Fruit fly (Drosophila melanogaster) whole organism, embryonic: Measurements from ENCODE around the gene CG32432.

Source experiments
- CG10654 ChIP-seq: fragments of 200-800 bp; sonication (Bioruptor generic); optimal IDR thresholded peaks from 2 replicates; lab custom pipeline; 2016; ENCODE audit warnings: missing biosample characterization, missing genetic modification characterization
- CG11456 ChIP-seq: fragments of 200-800 bp; sonication (Bioruptor generic); IDR thresholded peaks from 3 replicates; pipeline ENCODE4 v1.3.6; 2022; ENCODE audit warnings: missing biosample characterization, missing genetic modification characterization
- CG11695 ChIP-seq: fragments of 200-800 bp; sonication (Bioruptor generic); IDR thresholded peaks from 3 replicates; pipeline ENCODE4 v1.3.6; 2022; ENCODE audit warnings: missing biosample characterization, missing genetic modification characterization
- CG12104 ChIP-seq: fragments of 200-800 bp; sonication (Bioruptor generic); optimal IDR thresholded peaks from 3 replicates; lab custom pipeline; 2016; ENCODE audit warnings: missing biosample characterization, missing genetic modification characterization
- CG12744 ChIP-seq: fragments of 200-800 bp; sonication (Bioruptor generic); optimal IDR thresholded peaks from 2 replicates; lab custom pipeline; 2016; ENCODE audit warnings: missing biosample characterization, missing genetic modification characterization
- CG13424 ChIP-seq: fragments of 200-800 bp; sonication (Bioruptor generic); optimal IDR thresholded peaks from 2 replicates; lab custom pipeline; 2019; ENCODE audit warnings: missing biosample characterization, mild to moderate bottlenecking, missing genetic modification characterization, moderate library complexity
- CG15479 ChIP-seq: fragments of 200-800 bp; sonication (Bioruptor generic); optimal IDR thresholded peaks from 3 replicates; lab custom pipeline; 2019; ENCODE audit warnings: missing biosample characterization, mild to moderate bottlenecking, missing genetic modification characterization, moderate library complexity
- CG1602 ChIP-seq: fragments of 200-800 bp; sonication (Bioruptor generic); optimal IDR thresholded peaks from 3 replicates; lab custom pipeline; 2016; ENCODE audit warnings: missing biosample characterization, missing genetic modification characterization
- CG1603 ChIP-seq: fragments of 200-800 bp; sonication (Bioruptor generic); optimal IDR thresholded peaks from 2 replicates; lab custom pipeline; 2019; ENCODE audit warnings: missing biosample characterization, mild to moderate bottlenecking, missing genetic modification characterization, moderate library complexity
- CG17186 ChIP-seq: fragments of 200-800 bp; sonication (Bioruptor generic); optimal IDR thresholded peaks from 3 replicates; lab custom pipeline; 2017; ENCODE audit warnings: missing biosample characterization, missing genetic modification reagents, missing genetic modification characterization
- CG17359 ChIP-seq: fragments of 200-800 bp; sonication (Bioruptor generic); optimal IDR thresholded peaks from 3 replicates; lab custom pipeline; 2018; ENCODE audit warnings: missing biosample characterization, mild to moderate bottlenecking, missing genetic modification characterization, moderate library complexity
- CG18011 ChIP-seq: fragments of 200-800 bp; sonication (Bioruptor generic); optimal IDR thresholded peaks from 2 replicates; lab custom pipeline; 2017; ENCODE audit warnings: missing biosample characterization, missing genetic modification characterization, mild to moderate bottlenecking, moderate library complexity, missing genotype
- CG30431 ChIP-seq: fragments of 200-800 bp; sonication (Bioruptor generic); optimal IDR thresholded peaks from 2 replicates; lab custom pipeline; 2017; ENCODE audit warnings: missing biosample characterization, missing genetic modification characterization
- CG33213 ChIP-seq: fragments of 200-800 bp; sonication (Bioruptor generic); optimal IDR thresholded peaks from 3 replicates; lab custom pipeline; 2016; ENCODE audit warnings: missing biosample characterization, missing genetic modification characterization
- CG4328 ChIP-seq: fragments of 200-800 bp; sonication (Bioruptor generic); optimal IDR thresholded peaks from 3 replicates; lab custom pipeline; 2017; ENCODE audit warnings: missing biosample characterization, missing genetic modification reagents, missing genetic modification characterization
- CG7839 ChIP-seq: fragments of 200-800 bp; sonication (Bioruptor generic); optimal IDR thresholded peaks from 3 replicates; lab custom pipeline; 2018; ENCODE audit warnings: missing biosample characterization, mild to moderate bottlenecking, missing genetic modification characterization, moderate library complexity
- CG7928 ChIP-seq: fragments of 200-800 bp; sonication (Bioruptor generic); optimal IDR thresholded peaks from 2 replicates; lab custom pipeline; 2017; ENCODE audit warnings: missing biosample characterization, mild to moderate bottlenecking, missing genetic modification characterization
- CG8089 ChIP-seq: fragments of 200-800 bp; sonication (Bioruptor generic); optimal IDR thresholded peaks from 3 replicates; lab custom pipeline; 2016; ENCODE audit warnings: missing biosample characterization, missing genetic modification characterization
- CG8944 ChIP-seq: fragments of 200-800 bp; sonication (Bioruptor generic); optimal IDR thresholded peaks from 3 replicates; lab custom pipeline; 2016; ENCODE audit warnings: missing biosample characterization, missing genetic modification characterization
- D ChIP-seq, 2 experiments: fragments of 200-800 bp in 1 of 2; fragments of >200 bp in 1 of 2; sonication (Bioruptor generic) in 1 of 2; optimal IDR thresholded peaks; 2 replicates in 1 of 2; 3 replicates in 1 of 2; lab custom pipeline; 2017; ENCODE audit warnings: mild to moderate bottlenecking in 1 of 2, missing biosample characterization in 1 of 2, missing genetic modification characterization in 1 of 2, missing genetic modification reagents in 1 of 2
- H15 ChIP-seq: fragments of 200-800 bp; sonication (Bioruptor generic); IDR thresholded peaks from 3 replicates; pipeline ENCODE4 v1.3.6; 2022; ENCODE audit warnings: missing biosample characterization, missing genetic modification characterization
- Hand ChIP-seq: fragments of 200-800 bp; sonication (Bioruptor generic); optimal IDR thresholded peaks from 2 replicates; lab custom pipeline; 2017; ENCODE audit warnings: mild to moderate bottlenecking, missing biosample characterization, missing genetic modification reagents, missing genetic modification characterization
- Hmx ChIP-seq: fragments of 200-800 bp; sonication (Bioruptor generic); optimal IDR thresholded peaks from 2 replicates; lab custom pipeline; 2016; ENCODE audit warnings: missing biosample characterization, missing genetic modification characterization
- Mad ChIP-seq: fragments of 200-800 bp; sonication (Bioruptor generic); optimal IDR thresholded peaks from 2 replicates; lab custom pipeline; 2016; ENCODE audit warnings: missing biosample characterization, missing genetic modification characterization
- Myb ChIP-seq: fragments of 200-800 bp; sonication (Bioruptor generic); optimal IDR thresholded peaks from 2 replicates; lab custom pipeline; 2016; ENCODE audit warnings: missing biosample characterization, missing genetic modification characterization
- NC2β ChIP-seq: fragments of 200-800 bp; sonication (Bioruptor generic); optimal IDR thresholded peaks from 2 replicates; lab custom pipeline; 2016; ENCODE audit warnings: missing biosample characterization, missing genetic modification characterization
- NK7.1 ChIP-seq: fragments of 200-800 bp; sonication (Bioruptor generic); optimal IDR thresholded peaks from 3 replicates; lab custom pipeline; 2016; ENCODE audit warnings: missing biosample characterization, missing genetic modification characterization
- Nf-YB ChIP-seq: fragments of 200-800 bp; sonication (Bioruptor generic); optimal IDR thresholded peaks from 3 replicates; lab custom pipeline; 2019; ENCODE audit warnings: missing biosample characterization, mild to moderate bottlenecking, missing genetic modification characterization, moderate library complexity
- Nf-YC ChIP-seq: fragments of 200-800 bp; optimal IDR thresholded peaks from 3 replicates; lab custom pipeline; 2019; ENCODE audit warnings: missing biosample characterization, mild to moderate bottlenecking, missing genetic modification characterization, moderate library complexity
- NfI ChIP-seq: fragments of 200-800 bp; sonication (Bioruptor generic); optimal IDR thresholded peaks from 3 replicates; lab custom pipeline; 2018; ENCODE audit warnings: missing biosample characterization, mild to moderate bottlenecking, missing genetic modification characterization, moderate library complexity
- Oli ChIP-seq: fragments of 200-800 bp; sonication (Bioruptor generic); optimal IDR thresholded peaks from 2 replicates; lab custom pipeline; 2018; ENCODE audit warnings: missing biosample characterization, mild to moderate bottlenecking, missing genetic modification characterization, moderate library complexity
- Poxn ChIP-seq: fragments of 200-800 bp; sonication (Bioruptor generic); IDR thresholded peaks from 2 replicates; pipeline ENCODE4 v1.3.6; 2022; ENCODE audit warnings: missing biosample characterization, missing genetic modification characterization
- ash1 ChIP-seq: fragments of 200-800 bp; sonication (Bioruptor generic); optimal IDR thresholded peaks from 2 replicates; lab custom pipeline; 2018; ENCODE audit warnings: missing biosample characterization, mild to moderate bottlenecking, missing genetic modification characterization
- bbx ChIP-seq: fragments of 200-800 bp; sonication (Bioruptor generic); IDR thresholded peaks from 2 replicates; pipeline ENCODE4 v1.3.6; 2022; ENCODE audit warnings: missing biosample characterization, missing genetic modification characterization; ENCODE audit not compliant: partially characterized antibody
- bcd ChIP-seq: fragments of 200-800 bp; sonication (Bioruptor generic); optimal IDR thresholded peaks from 2 replicates; lab custom pipeline; 2017; ENCODE audit warnings: missing biosample characterization, mild to moderate bottlenecking, missing genetic modification characterization
- bowl ChIP-seq: fragments of 200-800 bp; sonication (Bioruptor generic); IDR thresholded peaks from 2 replicates; pipeline ENCODE4 v1.3.6; 2022; ENCODE audit warnings: missing biosample characterization, missing genetic modification characterization
- ci ChIP-seq: fragments of 200-800 bp; sonication (Bioruptor generic); IDR thresholded peaks from 3 replicates; pipeline ENCODE4 v1.3.6; 2022; ENCODE audit warnings: missing biosample characterization, missing genetic modification characterization
- dmrt11E ChIP-seq: fragments of 200-800 bp; sonication (Bioruptor generic); optimal IDR thresholded peaks from 3 replicates; lab custom pipeline; 2018; ENCODE audit warnings: missing biosample characterization, mild to moderate bottlenecking, missing genetic modification characterization, moderate library complexity
- eve ChIP-seq, 2 experiments: fragments of >200 bp; optimal IDR thresholded peaks; 2 replicates each; lab custom pipeline; 2017; ENCODE audit warnings: missing biosample characterization in 2 of 2, missing genetic modification characterization in 2 of 2
- fru ChIP-seq: fragments of >200 bp; optimal IDR thresholded peaks from 2 replicates; lab custom pipeline; 2017
- gem ChIP-seq: fragments of 200-800 bp; sonication (Bioruptor generic); optimal IDR thresholded peaks from 2 replicates; lab custom pipeline; 2019; ENCODE audit warnings: missing biosample characterization, mild to moderate bottlenecking, missing genetic modification characterization, moderate library complexity
- kni ChIP-seq: fragments of 200-800 bp; sonication (Bioruptor generic); optimal IDR thresholded peaks from 3 replicates; lab custom pipeline; 2017; ENCODE audit warnings: mild to moderate bottlenecking, missing biosample characterization, missing genetic modification reagents, missing genetic modification characterization
- peb ChIP-seq: fragments of 200-800 bp; sonication (Bioruptor generic); IDR thresholded peaks from 2 replicates; pipeline ENCODE4 v1.3.6; 2022; ENCODE audit warnings: missing biosample characterization, missing genetic modification characterization
- pnt ChIP-seq: fragments of 200-800 bp; sonication (Bioruptor generic); optimal IDR thresholded peaks from 3 replicates; lab custom pipeline; 2016; ENCODE audit warnings: missing biosample characterization, missing genetic modification characterization
- prd ChIP-seq, 3 experiments: fragments of >200 bp in 2 of 3; fragments of 200-800 bp in 1 of 3; sonication (Bioruptor generic) in 1 of 3; optimal IDR thresholded peaks in 2 of 3; IDR thresholded peaks in 1 of 3; 2 replicates in 2 of 3; 3 replicates in 1 of 3; pipeline versions ENCODE4 v1.3.6 to Lab custom; 2017 to 2022; ENCODE audit warnings: missing biosample characterization in 1 of 3, missing genetic modification characterization in 1 of 3
- slou ChIP-seq: fragments of 200-800 bp; sonication (Bioruptor generic); optimal IDR thresholded peaks from 3 replicates; lab custom pipeline; 2016; ENCODE audit warnings: missing biosample characterization, missing genetic modification characterization
- sna ChIP-seq: fragments of 200-800 bp; sonication (Bioruptor generic); IDR thresholded peaks from 2 replicates; pipeline ENCODE4 v1.3.6; 2022; ENCODE audit warnings: missing biosample characterization, missing genetic modification characterization; ENCODE audit not compliant: partially characterized antibody
- stc ChIP-seq: fragments of 200-800 bp; sonication (Bioruptor generic); IDR thresholded peaks from 2 replicates; pipeline ENCODE4 v1.3.6; 2022; ENCODE audit warnings: missing biosample characterization, missing genetic modification characterization
- tap ChIP-seq: fragments of 200-800 bp; optimal IDR thresholded peaks from 3 replicates; lab custom pipeline; 2019; ENCODE audit warnings: missing biosample characterization, mild to moderate bottlenecking, missing genetic modification characterization, moderate library complexity
- zf30C ChIP-seq: fragments of 200-800 bp; sonication (Bioruptor generic); optimal IDR thresholded peaks from 3 replicates; lab custom pipeline; 2018; ENCODE audit warnings: missing biosample characterization, mild to moderate bottlenecking, missing genetic modification characterization

CG32432 gene

DNA sequence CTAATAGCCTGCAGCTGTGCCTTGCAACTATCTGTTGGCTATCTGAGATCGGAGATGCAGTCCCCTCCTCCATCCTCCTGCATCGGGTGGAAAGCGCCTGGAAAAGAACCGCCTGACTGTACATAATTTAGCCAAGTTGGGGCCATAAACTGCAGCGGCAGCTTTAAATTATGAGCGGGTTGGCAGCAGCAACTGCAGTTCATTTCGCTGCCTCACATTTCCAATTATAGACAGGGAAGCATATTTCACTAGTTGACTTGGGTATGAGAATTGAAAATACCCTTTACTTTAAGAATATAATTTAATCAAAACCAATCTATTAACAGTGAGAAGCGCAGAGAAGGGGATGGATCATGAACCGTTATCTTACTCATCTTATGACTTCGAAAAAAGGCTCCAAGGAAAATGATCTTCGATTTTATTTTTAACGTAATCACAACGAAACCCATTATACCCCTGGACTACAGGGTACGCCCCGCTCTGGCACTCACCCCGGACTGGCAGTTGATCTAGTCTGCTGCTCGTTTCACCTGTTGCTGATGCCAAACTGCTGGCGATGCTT is 38.1 kb upstream of the CG32432 start (continued):
- TF ChIP-seq NfI (GFP tag; lab: Kevin White, UChicago) = no peak
- no peak for TF ChIP-seq CG8944 (GFP tag; lab: Kevin White, UChicago)
- TF ChIP-seq tap = peak; percentile 39
- peak; percentile 1 for TF ChIP-seq CG10654 (GFP tag; lab: Kevin White, UChicago)
- no peak for TF ChIP-seq CG11456 (GFP tag; lab: Robert Waterston, UW)
- peak; percentile 63 for TF ChIP-seq CG17359 (tag; lab: Kevin White, UChicago)
- no peak for TF ChIP-seq CG8089 (GFP tag; lab: Kevin White, UChicago)
- TF ChIP-seq bcd (GFP tag; lab: Kevin White, UChicago) = peak; percentile 11
- TF ChIP-seq CG7839 (tag; lab: Kevin White, UChicago) = peak; percentile 54
- no peak for TF ChIP-seq H15
- no peak for TF ChIP-seq D (optimal IDR thresholded peaks at IDR 0.05; lab: Kevin White, UChicago)
- peak; percentile 56 for TF ChIP-seq D (GFP tag; optimal IDR thresholded peaks at IDR 0.05; lab: Kevin White, UChicago)
- TF ChIP-seq sna (GFP tag; lab: Robert Waterston, UW) = no peak
- peak; percentile 82 for TF ChIP-seq dmrt11E (tag; lab: Kevin White, UChicago)
- TF ChIP-seq CG18011 (GFP tag; lab: Kevin White, UChicago) = no peak
- TF ChIP-seq NK7.1 (GFP tag; lab: Kevin White, UChicago) = no peak
- peak; percentile 55 for TF ChIP-seq CG1603 (tag; lab: Kevin White, UChicago)
- TF ChIP-seq bowl = no peak
- no peak for TF ChIP-seq CG7928
- TF ChIP-seq peb (GFP tag; lab: Robert Waterston, UW) = 0 out of 2 replicates have a peak, but pooled peaks have one; percentile 40
- TF ChIP-seq Poxn = no peak
- TF ChIP-seq CG12104 (GFP tag; lab: Kevin White, UChicago) = peak; percentile 38
- TF ChIP-seq CG12744 (GFP tag; lab: Kevin White, UChicago) = no peak
- peak; percentile 65; the same call in 1 of the 3 replicates for TF ChIP-seq ci (GFP tag; lab: Robert Waterston, UW)
- peak; percentile 43; the same call in 1 of the 3 replicates for TF ChIP-seq CG11695 (GFP tag; lab: Robert Waterston, UW)
- TF ChIP-seq Oli = peak; percentile 60
- no peak for TF ChIP-seq CG17186 (GFP tag; lab: Kevin White, UChicago)
- TF ChIP-seq CG13424 (tag; lab: Kevin White, UChicago) = peak; percentile 29
- no peak for TF ChIP-seq Hand (GFP tag; lab: Kevin White, UChicago)
- no peak for TF ChIP-seq Nf-YC (tag; lab: Kevin White, UChicago)
- no peak for TF ChIP-seq CG15479
- no peak for TF ChIP-seq zf30C (GFP tag; lab: Kevin White, UChicago)
- no peak for TF ChIP-seq Mad (GFP tag; lab: Kevin White, UChicago)
- TF ChIP-seq CG30431 (GFP tag; lab: Kevin White, UChicago) = peak; percentile 53
- TF ChIP-seq prd (optimal IDR thresholded peaks at IDR 0.05; lab: Kevin White, UChicago) = no peak
- peak; percentile 78 for TF ChIP-seq prd (GFP tag; IDR thresholded peaks at IDR 0.05; lab: Robert Waterston, UW)
- no peak for TF ChIP-seq ash1 (GFP tag; lab: Kevin White, UChicago)
- TF ChIP-seq pnt = peak; percentile 12
- peak; percentile 21 for TF ChIP-seq CG33213 (GFP tag; lab: Kevin White, UChicago)
- no peak for TF ChIP-seq Nf-YB (GFP tag; lab: Kevin White, UChicago)
- no peak for TF ChIP-seq eve (GFP tag; optimal IDR thresholded peaks at IDR 0.05; lab: Kevin White, UChicago)
- TF ChIP-seq NC2β (GFP tag; lab: Kevin White, UChicago) = peak; percentile 44
- peak; percentile 5 for TF ChIP-seq Myb (GFP tag; lab: Kevin White, UChicago)
- TF ChIP-seq gem = peak; percentile 72
- TF ChIP-seq stc (GFP tag; lab: Robert Waterston, UW) = no peak
- TF ChIP-seq Hmx (GFP tag; lab: Kevin White, UChicago) = no peak
- peak; percentile 30 for TF ChIP-seq CG1602
- no peak for TF ChIP-seq kni
- TF ChIP-seq fru (lab: Kevin White, UChicago) = no peak
- no peak for TF ChIP-seq CG4328
- no peak for TF ChIP-seq slou (GFP tag; lab: Kevin White, UChicago)
- no peak for TF ChIP-seq bbx (GFP tag; lab: Robert Waterston, UW)
